Worm (Caenorhabditis elegans) whole organism, mixed stage, embryonic: ENCODE measurements around the gene lelo-3.

Experiments used
- M03D4.4 ChIP-seq: sonication (generic microtip); optimal IDR thresholded peaks from 2 replicates; lab custom pipeline; 2017; ENCODE audit warnings: mild to moderate bottlenecking, missing genetic modification characterization, missing compliant biosample characterization
- bed-3 ChIP-seq: fragments of 200-800 bp; sonication (Bioruptor generic); optimal IDR thresholded peaks from 3 replicates; lab custom pipeline; 2018; ENCODE audit warnings: mild to moderate bottlenecking, missing genetic modification characterization, moderate library complexity, missing compliant biosample characterization
- blmp-1 ChIP-seq: fragments of 150-350 bp; optimal IDR thresholded peaks from 2 replicates; lab custom pipeline; 2014; ENCODE audit warnings: missing biosample characterization, missing genetic modification characterization
- ceh-39 ChIP-seq: fragments of 150-350 bp; optimal IDR thresholded peaks from 2 replicates; lab custom pipeline; 2014; ENCODE audit warnings: missing biosample characterization, missing genetic modification characterization
- ceh-43 ChIP-seq: fragments of 200-800 bp; sonication (Bioruptor generic); optimal IDR thresholded peaks from 2 replicates; lab custom pipeline; 2018; ENCODE audit warnings: mild to moderate bottlenecking, missing genetic modification characterization, moderate library complexity, missing compliant biosample characterization
- ceh-83 ChIP-seq: fragments of 200-800 bp; sonication (Bioruptor generic); optimal IDR thresholded peaks from 2 replicates; lab custom pipeline; 2018; ENCODE audit warnings: mild to moderate bottlenecking, missing genetic modification characterization, missing compliant biosample characterization
- ces-1 ChIP-seq: fragments of 150-350 bp; optimal IDR thresholded peaks from 2 replicates; lab custom pipeline; 2014; ENCODE audit warnings: missing biosample characterization, missing genetic modification reagents, missing genetic modification characterization
- cnd-1 ChIP-seq: fragments of 200-800 bp; sonication (Bioruptor generic); optimal IDR thresholded peaks from 2 replicates; lab custom pipeline; 2018; ENCODE audit warnings: mild to moderate bottlenecking, missing genetic modification characterization, missing compliant biosample characterization
- drap-1 ChIP-seq: fragments of 200-800 bp; sonication (Bioruptor generic); optimal IDR thresholded peaks from 3 replicates; lab custom pipeline; 2018; ENCODE audit warnings: mild to moderate bottlenecking, missing genetic modification characterization, missing compliant biosample characterization
- elt-3 ChIP-seq: fragments of 150-350 bp; optimal IDR thresholded peaks from 2 replicates; lab custom pipeline; 2014; ENCODE audit warnings: missing biosample characterization, missing genetic modification characterization
- flh-1 ChIP-seq: fragments of 200-800 bp; sonication (Bioruptor generic); optimal IDR thresholded peaks from 2 replicates; lab custom pipeline; 2018; ENCODE audit warnings: mild to moderate bottlenecking, missing genetic modification characterization, moderate library complexity, missing compliant biosample characterization
- ham-2 ChIP-seq: fragments of 200-800 bp; sonication (Bioruptor generic); optimal IDR thresholded peaks from 2 replicates; lab custom pipeline; 2018; ENCODE audit warnings: mild to moderate bottlenecking, missing genetic modification characterization, missing compliant biosample characterization
- lin-13 ChIP-seq: fragments of 150-350 bp; optimal IDR thresholded peaks from 2 replicates; lab custom pipeline; 2014; ENCODE audit warnings: missing biosample characterization, missing genetic modification characterization
- lin-32 ChIP-seq: fragments of 200-800 bp; sonication (Bioruptor generic); optimal IDR thresholded peaks from 2 replicates; lab custom pipeline; 2018; ENCODE audit warnings: mild to moderate bottlenecking, missing genetic modification characterization, missing compliant biosample characterization
- lsy-2 ChIP-seq: fragments of 150-350 bp; optimal IDR thresholded peaks from 2 replicates; lab custom pipeline; 2014; ENCODE audit warnings: missing biosample characterization, missing genetic modification characterization
- mab-5 ChIP-seq: fragments of 150-350 bp; optimal IDR thresholded peaks from 2 replicates; lab custom pipeline; 2014; ENCODE audit warnings: missing biosample characterization, missing genetic modification characterization
- mep-1 ChIP-seq: fragments of 150-350 bp; optimal IDR thresholded peaks from 2 replicates; lab custom pipeline; 2017; ENCODE audit warnings: missing biosample characterization, missing genetic modification reagents, missing genetic modification characterization, inconsistent platforms
- mls-2 ChIP-seq: sonication (generic microtip); optimal IDR thresholded peaks from 2 replicates; lab custom pipeline; 2016; ENCODE audit warnings: mild to moderate bottlenecking, missing genetic modification characterization, moderate library complexity, missing compliant biosample characterization
- nhr-12 ChIP-seq: fragments of 150-350 bp; optimal IDR thresholded peaks from 2 replicates; lab custom pipeline; 2014; ENCODE audit warnings: missing biosample characterization, missing genetic modification characterization
- nhr-2 ChIP-seq: fragments of 150-350 bp; optimal IDR thresholded peaks from 2 replicates; lab custom pipeline; 2014; ENCODE audit warnings: missing biosample characterization, missing genetic modification characterization
- nhr-237 ChIP-seq: fragments of 150-350 bp; optimal IDR thresholded peaks from 2 replicates; lab custom pipeline; 2014; ENCODE audit warnings: missing biosample characterization, missing genetic modification characterization
- nhr-28 ChIP-seq: fragments of 150-350 bp; optimal IDR thresholded peaks from 2 replicates; lab custom pipeline; 2014; ENCODE audit warnings: missing biosample characterization, missing genetic modification characterization
- nhr-76 ChIP-seq: sonication (generic microtip); optimal IDR thresholded peaks from 2 replicates; lab custom pipeline; 2017; ENCODE audit warnings: missing biosample characterization, missing genetic modification characterization
- pha-4 ChIP-seq: fragments of 150-350 bp; optimal IDR thresholded peaks from 2 replicates; lab custom pipeline; 2018; ENCODE audit warnings: missing biosample characterization, missing genetic modification reagents, missing genetic modification characterization
- snpc-4 ChIP-seq: fragments of 150-350 bp; optimal IDR thresholded peaks from 2 replicates; lab custom pipeline; 2014; ENCODE audit warnings: missing biosample characterization, missing genetic modification characterization
- sptf-1 ChIP-seq: sonication (generic microtip); optimal IDR thresholded peaks from 2 replicates; lab custom pipeline; 2017; ENCODE audit warnings: mild to moderate bottlenecking, missing genetic modification characterization, moderate library complexity, missing compliant biosample characterization
- tbx-8 ChIP-seq: fragments of 200-800 bp; sonication (Bioruptor generic); optimal IDR thresholded peaks from 2 replicates; lab custom pipeline; 2018; ENCODE audit warnings: mild to moderate bottlenecking, missing genetic modification characterization, moderate library complexity, missing compliant biosample characterization
- unc-120 ChIP-seq: sonication (generic microtip); optimal IDR thresholded peaks from 2 replicates; lab custom pipeline; 2017; ENCODE audit warnings: missing genetic modification characterization, missing compliant biosample characterization; ENCODE audit not compliant: poor library complexity, severe bottlenecking
- unc-39 ChIP-seq: fragments of 150-350 bp; optimal IDR thresholded peaks from 2 replicates; lab custom pipeline; 2014; ENCODE audit warnings: missing biosample characterization, missing genetic modification characterization
- unc-62 ChIP-seq: fragments of 150-350 bp; optimal IDR thresholded peaks from 2 replicates; lab custom pipeline; 2014; ENCODE audit warnings: missing biosample characterization, missing genetic modification reagents, missing genetic modification characterization
- zip-8 ChIP-seq: fragments of 150-350 bp; optimal IDR thresholded peaks from 2 replicates; lab custom pipeline; 2014; ENCODE audit warnings: missing biosample characterization, missing genetic modification characterization

lelo-3 gene

DNA sequence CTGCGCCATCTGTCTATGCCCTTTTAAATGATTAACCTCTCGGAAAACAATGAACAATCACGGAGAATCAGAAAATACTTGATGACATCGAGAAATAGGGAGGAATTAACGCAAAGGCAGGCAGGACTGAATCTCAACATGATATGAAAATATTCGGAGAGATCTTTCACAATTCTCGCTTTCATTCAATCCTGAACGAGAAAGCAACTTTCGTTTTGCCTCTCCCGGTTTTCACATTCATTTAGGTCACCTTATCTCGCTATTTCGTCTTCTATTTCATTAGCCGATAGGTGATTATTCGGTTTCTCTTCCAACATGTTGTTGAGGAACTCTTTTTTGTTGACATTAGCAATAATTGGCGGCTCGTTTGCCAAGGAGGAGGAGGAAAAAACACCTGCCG, 18.1 kb downstream of the lelo-3 start:
- TF ChIP-seq elt-3 (peak; percentile 17), blmp-1 (tag; lab: Kevin White, UChicago) (peak; percentile 60), lsy-2 (tag; lab: Kevin White, UChicago) (no peak), M03D4.4 (tag; lab: Kevin White, UChicago) (no peak), lin-32 (GFP tag; lab: Kevin White, UChicago) (no peak), bed-3 (GFP tag; lab: Kevin White, UChicago) (no peak)

ce11 chrX:6003853-6004252, 18.5 kb downstream of the lelo-3 start, which contains the start of gene sups-1:
Gene sups-1, plus strand, starts transcription at chrX:6004153.
- TF ChIP-seq unc-39 (no peak), unc-62 (GFP tag; lab: Kevin White, UChicago) (no peak), mls-2 (tag; lab: Kevin White, UChicago) (no peak), ham-2 (GFP tag; lab: Kevin White, UChicago) (no peak), nhr-237 (tag; lab: Kevin White, UChicago) (no peak), pha-4 (tag; lab: Kevin White, UChicago) (no peak), nhr-28 (tag; lab: Kevin White, UChicago) (no peak), unc-120 (tag; lab: Kevin White, UChicago) (no peak), nhr-12 (tag; lab: Kevin White, UChicago) (no peak), elt-3 (no peak), ces-1 (GFP tag; lab: Kevin White, UChicago) (no peak), bed-3 (GFP tag; lab: Kevin White, UChicago) (no peak), mab-5 (tag; lab: Kevin White, UChicago) (no peak), lin-13 (tag; lab: Kevin White, UChicago) (no peak), nhr-2 (no peak), tbx-8 (no peak), lin-32 (GFP tag; lab: Kevin White, UChicago) (no peak), M03D4.4 (tag; lab: Kevin White, UChicago) (no peak)

DNA sequence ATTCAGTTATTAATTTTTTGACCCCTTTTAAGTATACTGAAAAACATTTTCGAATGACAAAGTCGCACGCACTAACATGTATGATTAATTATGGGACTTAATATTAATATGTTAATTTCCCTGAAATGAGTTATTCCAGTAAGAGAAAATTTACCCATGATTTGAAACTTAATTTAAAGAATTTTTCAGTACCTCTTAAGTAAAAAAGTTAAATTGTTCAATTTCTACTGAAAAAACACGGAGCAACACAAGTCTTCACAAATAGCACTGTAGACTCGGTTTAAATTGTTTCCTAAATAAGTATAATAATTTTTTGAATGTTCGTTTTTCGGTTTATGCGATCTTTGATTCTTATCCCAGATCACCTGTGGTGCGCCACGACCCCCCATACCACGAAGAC, 19.9 kb downstream of the lelo-3 start:
- no peak for TF ChIP-seq bed-3 (GFP tag; lab: Kevin White, UChicago)
- TF ChIP-seq, all 35 proteins: peak for 0

DNA sequence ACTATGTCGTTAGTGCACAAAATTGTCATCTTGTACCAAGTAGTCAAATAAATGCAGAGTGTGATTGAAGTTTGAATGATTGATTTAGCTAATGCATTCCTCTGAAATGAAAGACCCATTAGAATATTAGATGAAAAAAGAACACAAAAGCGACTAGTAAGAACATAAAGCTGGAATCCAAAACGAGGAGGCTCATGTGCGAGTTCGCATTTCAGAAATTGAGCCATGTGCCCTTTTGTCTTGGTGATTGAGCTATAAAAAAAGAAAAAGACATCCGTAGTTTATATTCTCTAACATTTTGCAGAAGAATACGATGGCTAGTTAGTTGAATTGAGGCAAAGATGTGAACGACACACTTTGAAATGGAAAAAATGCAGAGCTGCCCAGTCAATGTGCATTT, 20.9 kb downstream of the lelo-3 start, which contains the start of gene F22F4.4:
TSS of gene F22F4.4 (minus strand) at position 101 of the 400 bp plus-strand sequence.
- no peak for TF ChIP-seq nhr-237 (tag; lab: Kevin White, UChicago)

DNA sequence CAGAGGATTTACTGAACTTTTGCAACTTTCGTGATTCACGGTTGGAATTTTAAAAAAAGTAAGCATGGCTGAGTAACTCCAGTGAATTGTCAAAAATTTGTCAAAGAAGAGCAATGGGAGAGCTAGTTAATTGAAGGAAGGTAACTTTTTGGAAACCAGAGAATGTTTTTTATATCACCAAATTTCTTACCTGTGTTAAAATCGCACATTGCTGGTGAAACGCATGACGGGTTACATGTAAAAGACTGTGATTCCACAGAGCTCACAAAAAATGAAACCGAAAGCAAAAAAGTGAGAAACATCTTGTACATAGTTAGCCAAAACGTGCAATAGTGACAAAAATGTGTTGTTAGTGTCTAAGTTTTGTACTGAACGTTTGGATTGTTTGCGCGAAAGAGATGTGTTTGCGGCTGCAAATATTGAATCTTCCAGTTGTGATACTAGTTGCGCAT, 23.2 kb downstream of the lelo-3 start, which contains the start of gene F22F4.9:
TSS of gene F22F4.9 (minus strand) at position 402 of the 452 bp plus-strand sequence.
- TF ChIP-seq snpc-4 (tag; lab: Kevin White, UChicago) = no peak
- TF ChIP-seq nhr-12 (tag; lab: Kevin White, UChicago) = no peak
- no peak for TF ChIP-seq nhr-76 (tag; lab: Kevin White, UChicago)
- TF ChIP-seq sptf-1 (tag; lab: Kevin White, UChicago) = no peak
- no peak for TF ChIP-seq blmp-1 (tag; lab: Kevin White, UChicago)
- TF ChIP-seq ceh-83 (GFP tag; lab: Kevin White, UChicago) = no peak
- TF ChIP-seq zip-8 = no peak
- no peak for TF ChIP-seq elt-3
- TF ChIP-seq flh-1 (GFP tag; lab: Kevin White, UChicago) = no peak
- TF ChIP-seq unc-62 (GFP tag; lab: Kevin White, UChicago) = no peak
- no peak for TF ChIP-seq mep-1
- no peak for TF ChIP-seq drap-1 (GFP tag; lab: Kevin White, UChicago)
- no peak for TF ChIP-seq ham-2 (GFP tag; lab: Kevin White, UChicago)
- no peak for TF ChIP-seq M03D4.4 (tag; lab: Kevin White, UChicago)
- TF ChIP-seq lin-32 (GFP tag; lab: Kevin White, UChicago) = no peak
- TF ChIP-seq cnd-1 (tag; lab: Kevin White, UChicago) = no peak
- TF ChIP-seq ceh-43 (GFP tag; lab: Kevin White, UChicago) = no peak
- TF ChIP-seq ceh-39 (tag; lab: Kevin White, UChicago) = no peak
- TF ChIP-seq bed-3 (GFP tag; lab: Kevin White, UChicago) = no peak
